Fruit fly (Drosophila melanogaster) whole organism, larva: Measurements from ENCODE around the gene CG7255.

Experiments used
- noc ChIP-seq: fragments of 200-800 bp; sonication (Bioruptor generic); optimal IDR thresholded peaks from 3 replicates; lab custom pipeline; 2019; ENCODE audit warnings: missing biosample characterization, mild to moderate bottlenecking, missing genetic modification characterization, moderate library complexity

The CG7255 gene

DNA sequence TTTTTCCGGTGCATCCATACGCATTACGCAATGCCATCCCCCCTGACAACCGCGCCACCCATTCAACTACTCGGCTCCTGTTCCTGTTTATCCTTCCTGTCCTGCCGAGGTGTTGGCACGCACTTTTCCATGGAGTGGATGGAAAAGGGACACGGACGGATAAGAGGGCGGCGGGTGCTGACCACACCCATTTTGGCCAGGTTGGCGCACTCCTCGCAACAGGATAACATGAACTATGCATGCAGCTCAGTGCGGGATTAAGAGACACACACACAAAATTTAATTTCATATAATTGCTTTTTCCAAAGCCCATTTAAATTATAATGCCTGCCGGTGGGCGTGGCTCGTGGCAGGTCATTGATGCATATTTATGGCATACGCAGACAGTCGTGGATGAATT, 40.9 kb downstream of the CG7255 start:
- TF ChIP-seq noc (tag; lab: Kevin White, UChicago) = no peak

DNA sequence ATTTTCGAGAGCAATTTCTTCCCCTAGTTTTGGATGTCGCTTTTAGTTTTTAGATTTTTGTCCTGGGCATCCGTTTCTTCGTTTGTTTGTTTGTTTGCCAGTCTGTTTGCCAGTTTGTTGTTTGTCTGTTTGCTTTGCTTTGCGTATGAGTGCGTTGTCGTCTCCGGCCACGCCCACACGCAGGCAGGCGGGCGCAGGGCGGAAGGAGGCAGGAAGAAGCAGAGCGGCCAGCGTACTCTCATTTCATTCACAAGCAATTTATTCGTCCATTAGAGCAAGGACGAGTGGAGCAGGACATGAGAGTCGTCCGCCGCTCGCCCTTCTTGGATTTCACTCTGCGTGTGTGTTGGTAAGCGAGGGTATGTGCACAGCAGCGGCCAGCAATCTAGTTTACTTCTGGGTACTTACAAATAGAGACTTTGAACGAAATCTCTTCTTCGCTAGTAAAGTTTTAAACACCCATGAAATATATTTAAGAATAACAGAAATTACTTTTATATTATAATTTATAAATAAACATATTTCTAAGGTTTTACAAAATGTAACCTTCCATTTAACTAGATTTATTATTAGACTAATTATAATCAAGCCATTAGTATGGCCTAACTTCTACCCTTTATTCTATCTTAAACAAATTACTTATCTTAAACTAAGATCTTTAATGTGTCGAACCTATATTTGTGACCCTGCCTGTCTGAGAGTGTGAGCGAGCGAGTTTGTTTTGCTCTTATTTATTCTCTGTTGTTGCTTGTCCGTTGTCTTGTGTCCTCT, 43.8 kb downstream of the CG7255 start:
- no peak for TF ChIP-seq noc (tag; lab: Kevin White, UChicago)

DNA sequence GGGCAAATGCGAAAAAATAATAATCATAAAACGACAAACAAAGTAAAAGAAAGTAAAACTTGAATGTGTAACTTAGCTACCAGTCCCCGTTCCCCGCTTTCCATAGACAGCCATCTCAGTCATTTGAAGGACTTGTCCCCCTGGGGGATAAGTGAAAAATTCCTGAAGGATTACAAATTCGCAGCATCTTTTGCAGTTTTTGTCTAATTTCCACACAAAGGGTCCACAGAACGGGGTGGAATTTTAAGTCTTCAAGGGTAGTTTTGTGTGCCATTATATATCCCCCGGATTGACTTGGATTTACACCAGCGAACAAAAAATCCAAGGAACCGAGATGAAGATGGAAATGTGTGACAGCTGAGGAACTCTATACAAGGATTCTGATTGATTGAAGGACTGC, 44.7 kb downstream of the CG7255 start:
- no peak for TF ChIP-seq noc (tag; lab: Kevin White, UChicago)

DNA sequence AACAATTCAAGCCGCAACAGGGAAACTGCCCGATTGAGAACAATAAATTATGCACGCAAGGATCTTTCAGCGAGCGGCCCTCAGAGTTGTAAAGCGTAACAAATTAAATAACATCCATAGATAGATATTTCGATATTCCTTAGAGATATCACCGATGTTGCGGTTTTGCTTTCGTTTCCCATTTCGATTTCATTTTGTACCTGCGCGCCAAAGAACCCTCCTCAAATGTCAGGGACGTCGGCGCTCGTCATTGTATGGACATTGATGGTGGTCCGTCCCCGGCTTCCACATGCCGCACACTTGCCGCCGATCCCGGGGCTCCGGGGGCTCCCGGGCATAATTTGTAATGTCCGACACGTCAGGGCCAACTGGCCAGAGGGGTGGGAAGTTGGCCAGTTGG, 48.0 kb downstream of the CG7255 start:
- TF ChIP-seq noc (tag; lab: Kevin White, UChicago) = no peak

DNA sequence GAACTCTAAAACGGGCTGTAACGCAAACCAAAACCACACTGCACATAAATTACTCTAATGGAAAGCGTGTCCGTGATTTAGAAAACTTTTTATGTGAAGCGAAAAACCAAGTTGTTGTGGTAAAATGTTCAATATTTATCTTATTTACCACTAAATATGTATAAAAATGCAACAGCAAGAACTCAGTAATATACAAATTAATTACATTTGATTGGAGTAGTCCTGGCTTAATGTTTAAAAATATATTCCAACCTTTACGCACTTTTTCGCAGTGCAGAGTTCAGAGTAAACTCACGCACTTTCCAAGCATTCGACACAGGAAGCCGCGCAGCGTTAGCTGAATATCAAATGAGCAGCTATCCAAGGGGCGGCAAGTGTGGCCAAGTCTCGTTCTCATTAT, 48.4 kb downstream of the CG7255 start:
- TF ChIP-seq noc (tag; lab: Kevin White, UChicago) = no peak

DNA sequence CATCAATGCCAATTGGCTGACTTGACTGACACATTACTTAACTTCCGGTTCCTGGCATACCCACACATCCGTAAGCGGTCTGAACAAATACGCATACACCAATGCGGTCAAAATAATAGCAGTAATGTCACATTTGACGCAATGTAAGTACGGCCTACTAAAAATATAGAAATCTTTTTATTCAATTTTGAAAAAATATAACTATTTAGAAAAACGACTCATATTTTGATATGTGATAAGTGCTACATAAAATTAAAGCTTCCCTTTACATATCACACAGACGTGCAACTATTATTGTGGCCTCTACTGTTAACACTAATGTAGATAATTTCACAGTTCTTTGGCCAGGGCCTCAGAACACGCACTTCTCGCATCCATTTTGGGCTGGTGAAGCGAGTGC, 49.7 kb downstream of the CG7255 start:
- no peak for TF ChIP-seq noc (tag; lab: Kevin White, UChicago)

DNA sequence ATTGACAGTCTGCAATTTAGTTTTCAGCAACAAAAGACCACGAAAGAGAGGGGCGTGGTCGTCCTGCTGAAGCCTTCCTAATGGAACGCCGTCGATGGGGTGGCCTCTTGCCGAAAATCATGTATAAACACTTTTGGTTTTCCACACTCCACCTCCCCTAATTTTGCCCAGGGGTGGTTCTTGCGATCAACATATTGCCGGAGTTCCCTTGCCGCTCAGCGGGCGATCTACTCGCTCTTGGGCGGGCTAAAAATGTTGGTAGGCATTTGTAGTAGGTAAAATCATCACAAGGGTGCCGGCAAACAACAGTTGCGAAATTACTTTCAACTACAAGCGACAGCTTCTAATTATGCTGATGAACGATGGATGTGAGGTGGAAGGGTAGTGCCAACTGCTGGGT, 50.7 kb downstream of the CG7255 start:
- TF ChIP-seq noc (tag; lab: Kevin White, UChicago) = no peak

DNA sequence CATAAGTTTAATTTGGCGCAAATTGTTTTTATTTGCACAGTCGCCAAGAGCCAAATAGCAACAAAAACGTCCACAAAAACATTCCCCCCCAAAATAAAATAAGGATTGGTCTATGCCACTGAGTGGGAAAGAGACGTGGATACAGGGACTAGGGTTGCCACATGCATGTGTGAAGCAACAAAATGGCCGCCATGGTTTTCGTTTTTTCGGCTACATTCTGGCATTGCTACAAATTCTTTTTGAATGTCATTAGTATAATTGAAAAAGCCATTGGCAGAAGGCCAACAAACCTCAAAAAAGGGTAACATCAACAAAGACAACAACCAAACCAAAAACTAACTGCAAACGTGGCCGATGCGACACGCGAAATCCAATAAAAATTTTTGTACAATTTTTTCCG, 53.4 kb downstream of the CG7255 start:
- TF ChIP-seq noc (tag; lab: Kevin White, UChicago) = no peak
